Worm (Caenorhabditis elegans) whole organism, young adult: ENCODE measurements around the gene sgca-1.

Source experiments
- B0019.2 ChIP-seq: fragments of 200-800 bp; sonication (Bioruptor generic); conservative IDR thresholded peaks from 2 replicates; pipeline ENCODE4 v1.3.6; 2022; ENCODE audit warnings: missing genetic modification reagents, missing genetic modification characterization, missing compliant biosample characterization
- B0336.3 ChIP-seq: fragments of 200-800 bp; sonication (Bioruptor generic); IDR thresholded peaks from 2 replicates; pipeline ENCODE4 v1.3.6; 2022; ENCODE audit warnings: missing genetic modification characterization, missing compliant biosample characterization
- C17E4.6 ChIP-seq: fragments of 200-800 bp; sonication (Bioruptor generic); IDR thresholded peaks from 2 replicates; pipeline ENCODE4 v1.3.6; 2022; ENCODE audit warnings: missing genetic modification reagents, missing genetic modification characterization, missing compliant biosample characterization
- D2030.7 ChIP-seq: fragments of 200-800 bp; sonication (Bioruptor generic); IDR thresholded peaks from 2 replicates; pipeline ENCODE4 v1.3.6; 2022; ENCODE audit warnings: missing genetic modification reagents, missing genetic modification characterization, missing compliant biosample characterization
- F37B4.10 ChIP-seq: fragments of 200-800 bp; sonication (Bioruptor generic); IDR thresholded peaks from 2 replicates; pipeline ENCODE4 v1.3.6; 2022; ENCODE audit warnings: missing genetic modification characterization, missing compliant biosample characterization
- F49E8.2 ChIP-seq: sonication (generic microtip); optimal IDR thresholded peaks from 3 replicates; lab custom pipeline; 2017; ENCODE audit warnings: missing genetic modification characterization, mild to moderate bottlenecking, missing compliant biosample characterization, antibody characterized with exemption, moderate library complexity; ENCODE audit not compliant: insufficient read depth
- F52B5.7 ChIP-seq: sonication (generic microtip); optimal IDR thresholded peaks from 2 replicates; lab custom pipeline; 2016; ENCODE audit warnings: mild to moderate bottlenecking, missing genetic modification characterization, missing compliant biosample characterization
- F57C9.4 ChIP-seq: sonication (generic microtip); optimal IDR thresholded peaks from 2 replicates; lab custom pipeline; 2017; ENCODE audit warnings: mild to moderate bottlenecking, missing genetic modification characterization, missing compliant biosample characterization
- T26A5.8 ChIP-seq: sonication (generic microtip); optimal IDR thresholded peaks from 2 replicates; lab custom pipeline; 2016; ENCODE audit warnings: missing genetic modification characterization, missing compliant biosample characterization
- Y53F4B.3 ChIP-seq: fragments of 200-800 bp; sonication (Bioruptor generic); IDR thresholded peaks from 2 replicates; pipeline ENCODE4 v1.3.6; 2022; ENCODE audit warnings: missing genetic modification reagents, missing genetic modification characterization, missing compliant biosample characterization
- Y56A3A.18 ChIP-seq: fragments of 200-800 bp; sonication (Bioruptor generic); IDR thresholded peaks from 2 replicates; pipeline ENCODE4 v1.3.6; 2022; ENCODE audit warnings: missing genetic modification reagents, missing genetic modification characterization, missing compliant biosample characterization
- Y67H2A.10 ChIP-seq: fragments of 200-800 bp; sonication (Bioruptor generic); conservative IDR thresholded peaks from 2 replicates; pipeline ENCODE4 v1.3.6; 2022; ENCODE audit warnings: missing genetic modification reagents, missing genetic modification characterization, missing compliant biosample characterization
- Y95B8A.8 ChIP-seq: fragments of 200-800 bp; sonication (Bioruptor generic); IDR thresholded peaks from 2 replicates; pipeline ENCODE4 v1.3.6; 2022; ENCODE audit warnings: missing genetic modification reagents, missing genetic modification characterization, missing compliant biosample characterization
- ama-1 ChIP-seq, 3 experiments: fragments of 150-350 bp in 1 of 3; sonication (generic microtip) in 2 of 3; optimal IDR thresholded peaks; 2 replicates each; lab custom pipeline; 2014 to 2018; ENCODE audit warnings: missing biosample characterization in 2 of 3, missing genetic modification characterization in 2 of 3, missing genetic modification reagents in 2 of 3
- aptf-3 ChIP-seq: fragments of 200-800 bp; sonication (Bioruptor generic); IDR thresholded peaks from 2 replicates; pipeline ENCODE4 v1.3.6; 2022; ENCODE audit warnings: missing genetic modification characterization, missing compliant biosample characterization
- attf-5 ChIP-seq: fragments of 200-800 bp; sonication (Bioruptor generic); optimal IDR thresholded peaks from 2 replicates; lab custom pipeline; 2018; ENCODE audit warnings: mild to moderate bottlenecking, missing genetic modification characterization, missing compliant biosample characterization
- attf-6 ChIP-seq: fragments of 200-800 bp; sonication (Bioruptor generic); IDR thresholded peaks from 2 replicates; pipeline ENCODE4 v1.3.6; 2022; ENCODE audit warnings: missing genetic modification reagents, missing genetic modification characterization, missing compliant biosample characterization
- bed-1 ChIP-seq: fragments of 200-800 bp; sonication (Bioruptor generic); IDR thresholded peaks from 2 replicates; pipeline ENCODE4 v1.3.6; 2022; ENCODE audit warnings: missing genetic modification reagents, missing genetic modification characterization, missing compliant biosample characterization
- cebp-2 ChIP-seq: fragments of 200-800 bp; sonication (Bioruptor generic); IDR thresholded peaks from 2 replicates; pipeline ENCODE4 v1.3.6; 2022; ENCODE audit warnings: missing genetic modification characterization, missing compliant biosample characterization
- ceh-27 ChIP-seq: fragments of 200-800 bp; sonication (Bioruptor generic); optimal IDR thresholded peaks from 2 replicates; lab custom pipeline; 2018; ENCODE audit warnings: mild to moderate bottlenecking, missing genetic modification characterization, moderate library complexity, missing compliant biosample characterization
- ceh-58 ChIP-seq: fragments of 200-800 bp; sonication (Bioruptor generic); IDR thresholded peaks from 2 replicates; pipeline ENCODE4 v1.3.6; 2022; ENCODE audit warnings: missing genetic modification characterization, missing compliant biosample characterization
- ceh-79 ChIP-seq: sonication (generic microtip); optimal IDR thresholded peaks from 2 replicates; lab custom pipeline; 2017; ENCODE audit warnings: mild to moderate bottlenecking, missing genetic modification characterization, missing compliant biosample characterization
- chd-7 ChIP-seq: sonication (generic microtip); optimal IDR thresholded peaks from 2 replicates; lab custom pipeline; 2016; ENCODE audit warnings: mild to moderate bottlenecking, missing genetic modification characterization, moderate library complexity, missing compliant biosample characterization
- dpff-1 ChIP-seq: sonication (generic microtip); optimal IDR thresholded peaks from 2 replicates; lab custom pipeline; 2017; ENCODE audit warnings: mild to moderate bottlenecking, missing genetic modification characterization, missing compliant biosample characterization
- dpl-1 ChIP-seq: fragments of 150-350 bp; optimal IDR thresholded peaks from 2 replicates; lab custom pipeline; 2014; ENCODE audit warnings: missing biosample characterization, missing genetic modification reagents, missing genetic modification characterization
- him-1 ChIP-seq: sonication (generic microtip); optimal IDR thresholded peaks from 2 replicates; lab custom pipeline; 2016; ENCODE audit warnings: missing genotype, missing genetic modification reagents, missing genetic modification characterization, missing compliant biosample characterization
- hlh-26 ChIP-seq: fragments of 200-800 bp; sonication (Bioruptor generic); conservative IDR thresholded peaks from 2 replicates; pipeline ENCODE4 v1.3.6; 2022; ENCODE audit warnings: missing genetic modification reagents, missing genetic modification characterization, missing compliant biosample characterization
- hsf-1 ChIP-seq: fragments of 200-800 bp; sonication (Bioruptor generic); IDR thresholded peaks from 2 replicates; pipeline ENCODE4 v1.3.6; 2022; ENCODE audit warnings: missing genetic modification reagents, missing genetic modification characterization, missing compliant biosample characterization
- lag-1 ChIP-seq: fragments of 200-800 bp; sonication (Bioruptor generic); IDR thresholded peaks from 2 replicates; pipeline ENCODE4 v1.3.6; 2022; ENCODE audit warnings: missing genetic modification reagents, missing genetic modification characterization, missing compliant biosample characterization
- let-526 ChIP-seq: fragments of 200-800 bp; sonication (Bioruptor generic); IDR thresholded peaks from 2 replicates; pipeline ENCODE4 v1.3.6; 2022; ENCODE audit warnings: missing genetic modification reagents, missing genetic modification characterization, missing compliant biosample characterization
- lin-40 ChIP-seq: sonication (generic microtip); optimal IDR thresholded peaks from 2 replicates; lab custom pipeline; 2016; ENCODE audit warnings: missing genetic modification characterization, mild to moderate bottlenecking, missing compliant biosample characterization, missing genotype, missing genetic modification reagents
- lsy-27 ChIP-seq: sonication (generic microtip); optimal IDR thresholded peaks from 2 replicates; lab custom pipeline; 2017; ENCODE audit warnings: missing genetic modification characterization, mild to moderate bottlenecking, missing compliant biosample characterization, antibody characterized with exemption, missing genotype, borderline replicate concordance; ENCODE audit not compliant: insufficient read depth
- madf-6 ChIP-seq: fragments of 200-800 bp; sonication (Bioruptor generic); IDR thresholded peaks from 2 replicates; pipeline ENCODE4 v1.3.6; 2022; ENCODE audit warnings: missing genetic modification reagents, missing genetic modification characterization, missing compliant biosample characterization
- madf-8 ChIP-seq: fragments of 200-800 bp; sonication (Bioruptor generic); conservative IDR thresholded peaks from 2 replicates; pipeline ENCODE4 v1.3.6; 2022; ENCODE audit warnings: missing genetic modification reagents, missing genetic modification characterization, missing compliant biosample characterization
- mcd-1 ChIP-seq: fragments of 200-800 bp; sonication (Bioruptor generic); IDR thresholded peaks from 2 replicates; pipeline ENCODE4 v1.3.6; 2022; ENCODE audit warnings: missing genetic modification reagents, missing genetic modification characterization, missing compliant biosample characterization
- nfya-1 ChIP-seq: sonication (generic microtip); optimal IDR thresholded peaks from 2 replicates; lab custom pipeline; 2017; ENCODE audit warnings: antibody characterized with exemption, missing compliant biosample characterization, missing genetic modification characterization, borderline replicate concordance; ENCODE audit not compliant: insufficient read depth
- nhr-120 ChIP-seq: fragments of 200-800 bp; sonication (Bioruptor generic); IDR thresholded peaks from 2 replicates; pipeline ENCODE4 v1.3.6; 2022; ENCODE audit warnings: missing genetic modification characterization, missing compliant biosample characterization
- snpc-4 ChIP-seq, 5 experiments: fragments of 150-350 bp in 1 of 5; sonication (generic microtip) in 4 of 5; optimal IDR thresholded peaks; 2 replicates each; lab custom pipeline; 2014 to 2018; ENCODE audit warnings: missing genetic modification characterization in 5 of 5, missing biosample characterization in 3 of 5, antibody characterized with exemption in 2 of 5, mild to moderate bottlenecking in 2 of 5, missing compliant biosample characterization in 2 of 5, missing genotype in 2 of 5, moderate library complexity in 2 of 5, missing genetic modification reagents in 1 of 5
- tbp1 ChIP-seq: fragments of 200-800 bp; sonication (Bioruptor generic); optimal IDR thresholded peaks from 2 replicates; lab custom pipeline; 2018; ENCODE audit warnings: mild to moderate bottlenecking, missing genetic modification characterization, missing compliant biosample characterization
- unc-130 ChIP-seq: sonication (generic microtip); optimal IDR thresholded peaks from 2 replicates; lab custom pipeline; 2016; ENCODE audit warnings: missing genetic modification reagents, missing genetic modification characterization, missing compliant biosample characterization
- unc-62 ChIP-seq: fragments of 150-350 bp; optimal IDR thresholded peaks from 2 replicates; lab custom pipeline; 2014; ENCODE audit warnings: missing biosample characterization, missing genetic modification reagents, missing genetic modification characterization
- zfh-2 ChIP-seq: fragments of 200-800 bp; sonication (Bioruptor generic); conservative IDR thresholded peaks from 2 replicates; pipeline ENCODE4 v1.3.6; 2022; ENCODE audit warnings: missing genetic modification reagents, missing genetic modification characterization, missing compliant biosample characterization
- zim-3 ChIP-seq: sonication (generic microtip); optimal IDR thresholded peaks from 2 replicates; lab custom pipeline; 2017; ENCODE audit warnings: mild to moderate bottlenecking, missing genetic modification characterization, moderate library complexity, missing compliant biosample characterization
- ztf-18 ChIP-seq: sonication (generic microtip); optimal IDR thresholded peaks from 2 replicates; lab custom pipeline; 2016; ENCODE audit warnings: missing genotype, mild to moderate bottlenecking, missing genetic modification characterization, missing compliant biosample characterization
- ztf-6 ChIP-seq: fragments of 200-800 bp; sonication (Bioruptor generic); IDR thresholded peaks from 2 replicates; pipeline ENCODE4 v1.3.6; 2022; ENCODE audit warnings: missing genetic modification reagents, missing genetic modification characterization, missing compliant biosample characterization

sgca-1 gene

ce11 chrX:6806463-6806862 lies 17.1 kb upstream of the sgca-1 start, which contains the start of gene atg-2:
Gene atg-2 (plus strand): TSS chrX:6806763.
- TF ChIP-seq madf-6 (GFP tag; lab: Robert Waterston, UW) (no peak), ceh-79 (tag; lab: Kevin White, UChicago) (no peak), dpff-1 (tag; lab: Kevin White, UChicago) (no peak), ztf-6 (no peak), ceh-27 (GFP tag; lab: Kevin White, UChicago) (no peak), cebp-2 (no peak)

- TF ChIP-seq zfh-2 (GFP tag; lab: Robert Waterston, UW) (no peak), dpl-1 (no peak), unc-130 (no peak), tbp1 (GFP tag; lab: Kevin White, UChicago) (no peak), F49E8.2 (tag; lab: Kevin White, UChicago) (no peak), hsf-1 (GFP tag; lab: Robert Waterston, UW) (no peak), ceh-79 (tag; lab: Kevin White, UChicago) (no peak), Y53F4B.3 (GFP tag; lab: Robert Waterston, UW) (no peak), madf-8 (no peak), nhr-120 (GFP tag; lab: Robert Waterston, UW) (no peak), attf-5 (GFP tag; lab: Kevin White, UChicago) (no peak), unc-62 (GFP tag; lab: Kevin White, UChicago) (no peak), F52B5.7 (no peak)
These were observed 16.1 kb upstream of the sgca-1 start for ce11 chrX:6805427-6805826.

ce11 chrX:6804857-6805256 lies 15.5 kb upstream of the sgca-1 start:
- no peak for TF ChIP-seq ceh-79 (tag; lab: Kevin White, UChicago)
- no peak for TF ChIP-seq bed-1 (GFP tag; lab: Robert Waterston, UW)
- TF ChIP-seq ama-1 (optimal IDR thresholded peaks at IDR 0.05; lab: Kevin White, UChicago): peak; percentile 12
- no peak for TF ChIP-seq ama-1 (GFP tag; optimal IDR thresholded peaks at IDR 0.05; lab: Kevin White, UChicago)
- TF ChIP-seq hlh-26 (GFP tag; lab: Robert Waterston, UW): no peak
- no peak for TF ChIP-seq snpc-4 (GFP tag; optimal IDR thresholded peaks at IDR 0.05; lab: Kevin White, UChicago)
- TF ChIP-seq snpc-4 (tag; optimal IDR thresholded peaks at IDR 0.05; lab: Kevin White, UChicago): peak in 1 of 4 experiments; percentile 5
- TF ChIP-seq ztf-18 (tag; lab: Kevin White, UChicago): no peak
- TF ChIP-seq zfh-2 (GFP tag; lab: Robert Waterston, UW): no peak
- TF ChIP-seq F57C9.4 (tag; lab: Kevin White, UChicago): no peak
- no peak for TF ChIP-seq him-1 (tag; lab: Kevin White, UChicago)
- no peak for TF ChIP-seq mcd-1 (GFP tag; lab: Robert Waterston, UW)
- TF ChIP-seq F37B4.10 (GFP tag; lab: Robert Waterston, UW): no peak
- TF ChIP-seq Y67H2A.10 (GFP tag; lab: Robert Waterston, UW): 0 out of 2 replicates have a peak, but pooled peaks have one; percentile 7
- no peak for TF ChIP-seq aptf-3 (GFP tag; lab: Robert Waterston, UW)
- no peak for TF ChIP-seq unc-62 (GFP tag; lab: Kevin White, UChicago)
- no peak for TF ChIP-seq ztf-6
- TF ChIP-seq lsy-27 (tag; lab: Kevin White, UChicago): no peak
- TF ChIP-seq B0019.2 (GFP tag; lab: Robert Waterston, UW): no peak
- peak; percentile 46 for TF ChIP-seq lin-40 (tag; lab: Kevin White, UChicago)
- no peak for TF ChIP-seq dpl-1
- TF ChIP-seq Y95B8A.8 (GFP tag; lab: Robert Waterston, UW): no peak
- TF ChIP-seq chd-7 (tag; lab: Kevin White, UChicago): no peak
- no peak for TF ChIP-seq F52B5.7
- no peak for TF ChIP-seq Y56A3A.18 (GFP tag; lab: Robert Waterston, UW)
- TF ChIP-seq C17E4.6 (GFP tag; lab: Robert Waterston, UW): no peak
- TF ChIP-seq ceh-58 (GFP tag; lab: Robert Waterston, UW): no peak
- TF ChIP-seq zim-3: no peak
- no peak for TF ChIP-seq nfya-1 (tag; lab: Kevin White, UChicago)
- TF ChIP-seq B0336.3 (GFP tag; lab: Robert Waterston, UW): no peak
- no peak for TF ChIP-seq T26A5.8 (tag; lab: Kevin White, UChicago)
- no peak for TF ChIP-seq let-526 (GFP tag; lab: Robert Waterston, UW)
- no peak for TF ChIP-seq D2030.7 (GFP tag; lab: Robert Waterston, UW)
- TF ChIP-seq attf-6 (GFP tag; lab: Robert Waterston, UW): no peak
- TF ChIP-seq hsf-1 (GFP tag; lab: Robert Waterston, UW): no peak
- no peak for TF ChIP-seq lag-1 (GFP tag; lab: Robert Waterston, UW)
